Worm (Caenorhabditis elegans) whole organism, early embryonic: Measurements from ENCODE around the gene faah-6.

Experiments used
- B0310.2 ChIP-seq: sonication (generic microtip); optimal IDR thresholded peaks from 2 replicates; lab custom pipeline; 2016; ENCODE audit warnings: mild to moderate bottlenecking, missing genetic modification characterization, missing compliant biosample characterization
- hmbx-1 ChIP-seq: sonication (generic microtip); optimal IDR thresholded peaks from 2 replicates; lab custom pipeline; 2016; ENCODE audit warnings: mild to moderate bottlenecking, missing genetic modification characterization, missing compliant biosample characterization
- sea-1 ChIP-seq: fragments of 200-800 bp; sonication (Bioruptor generic); conservative IDR thresholded peaks from 2 replicates; pipeline ENCODE4 v1.3.6; 2022; ENCODE audit warnings: missing genetic modification characterization, missing compliant biosample characterization
- tbx-37 ChIP-seq: fragments of 200-800 bp; sonication (Bioruptor generic); conservative IDR thresholded peaks from 2 replicates; pipeline ENCODE4 v1.3.6; 2022; ENCODE audit warnings: missing genetic modification reagents, missing genetic modification characterization, missing compliant biosample characterization

DNA sequence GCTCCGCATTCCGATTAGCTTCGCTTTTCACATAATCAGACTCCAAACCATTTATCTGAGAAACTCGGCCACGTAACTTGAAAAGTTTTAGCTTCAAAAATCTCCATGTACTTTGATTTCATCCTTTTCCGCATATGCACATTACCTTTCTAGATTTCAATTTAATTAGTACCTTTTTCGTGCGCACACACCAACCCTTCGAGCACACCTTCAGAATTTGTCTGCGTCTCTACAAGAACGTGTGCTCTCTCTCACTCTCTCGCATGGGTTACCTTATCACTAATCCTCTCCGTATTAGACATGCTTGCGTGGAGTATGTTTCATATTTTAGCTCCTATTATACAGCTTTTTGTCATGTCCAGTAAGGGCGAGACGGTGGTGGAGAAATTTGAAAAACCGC is 40.7 kb upstream of the faah-6 start, which contains the start of gene Y66D12A.30:
- TF ChIP-seq sea-1 (GFP tag; lab: Robert Waterston, UW) (no peak), B0310.2 (tag; lab: Kevin White, UChicago) (no peak), hmbx-1 (no peak), tbx-37 (GFP tag; lab: Robert Waterston, UW) (no peak)
